Fruit fly (Drosophila melanogaster): ENCODE data around the gene PolA1.

Gene PolA1

dm6 chr3R:21643197-21643596 is 28.4 kb downstream of the PolA1 start (continued):
- TF ChIP-seq dsx (GFP tag; optimal IDR thresholded peaks at IDR 0.05; ENCODE audit: poor library complexity, severe bottlenecking): no peak
- no peak for TF ChIP-seq Smox (GFP tag; optimal IDR thresholded peaks at IDR 0.05)
- TF ChIP-seq Sox15 (GFP tag; optimal IDR thresholded peaks at IDR 0.05): peak; percentile 28
- TF ChIP-seq vri (GFP tag; optimal IDR thresholded peaks at IDR 0.05): no peak
- TF ChIP-seq CG7368 (GFP tag; optimal IDR thresholded peaks at IDR 0.05): no peak
- no peak for TF ChIP-seq CG4318 (GFP tag; optimal IDR thresholded peaks at IDR 0.05)
- peak; percentile 28 for TF ChIP-seq achi (GFP tag; optimal IDR thresholded peaks at IDR 0.05)
- peak; percentile 39 for TF ChIP-seq CG10669 (GFP tag; optimal IDR thresholded peaks at IDR 0.05)
- peak; percentile 54 for TF ChIP-seq acj6 (GFP tag; optimal IDR thresholded peaks at IDR 0.05)
- peak; percentile 41 for TF ChIP-seq CG31627 (GFP tag; optimal IDR thresholded peaks at IDR 0.05)
- TF ChIP-seq topi (GFP tag; optimal IDR thresholded peaks at IDR 0.05): peak; percentile 40
- TF ChIP-seq CG11902 (GFP tag; optimal IDR thresholded peaks at IDR 0.05): no peak
- no peak for TF ChIP-seq CG34406 (GFP tag; optimal IDR thresholded peaks at IDR 0.05)
- TF ChIP-seq Sox102F (GFP tag; optimal IDR thresholded peaks at IDR 0.05): no peak
- no peak for TF ChIP-seq fd85E (GFP tag; optimal IDR thresholded peaks at IDR 0.05)
- TF ChIP-seq Gug (GFP tag; IDR thresholded peaks at IDR 0.05): no peak
- TF ChIP-seq lz (GFP tag; optimal IDR thresholded peaks at IDR 0.05): peak; percentile 21
- TF ChIP-seq ss (GFP tag; optimal IDR thresholded peaks at IDR 0.05): peak; percentile 45 to 50
- TF ChIP-seq CG8319 (GFP tag; optimal IDR thresholded peaks at IDR 0.05): no peak
- no peak for TF ChIP-seq CG11294 (GFP tag; IDR thresholded peaks at IDR 0.05)
- peak; percentile 21 for TF ChIP-seq esn (GFP tag; optimal IDR thresholded peaks at IDR 0.05)
- no peak for TF ChIP-seq cyc (GFP tag; optimal IDR thresholded peaks at IDR 0.05)
- TF ChIP-seq CG32006 (GFP tag; optimal IDR thresholded peaks at IDR 0.05): peak; percentile 51
- peak; percentile 35 for TF ChIP-seq Hr39 (GFP tag; optimal IDR thresholded peaks at IDR 0.05)
- TF ChIP-seq Sox14 (GFP tag; optimal IDR thresholded peaks at IDR 0.05): peak; percentile 40
- TF ChIP-seq CG8632 (GFP tag; optimal IDR thresholded peaks at IDR 0.05): peak; percentile 31
- TF ChIP-seq svp (GFP tag): peak; percentile 86
- TF ChIP-seq CG3032 (tag; optimal IDR thresholded peaks at IDR 0.05): peak; percentile 44
- no peak for TF ChIP-seq CG1621 (tag; optimal IDR thresholded peaks at IDR 0.05)
- TF ChIP-seq eg (GFP tag; IDR thresholded peaks at IDR 0.05): no peak
- peak; percentile 53 for TF ChIP-seq Ets96B (tag; optimal IDR thresholded peaks at IDR 0.05)
- 0 out of 3 replicates have a peak, but pooled peaks have one; percentile 19 for TF ChIP-seq CG8119 (GFP tag; IDR thresholded peaks at IDR 0.05)
- TF ChIP-seq CG6808 (GFP tag; optimal IDR thresholded peaks at IDR 0.05): peak; percentile 41
- peak; percentile 65 for TF ChIP-seq Eip78C (GFP tag)
- no peak for TF ChIP-seq CG6854 (GFP tag; optimal IDR thresholded peaks at IDR 0.05)
- no peak for TF ChIP-seq Hr38 (GFP tag; optimal IDR thresholded peaks at IDR 0.05)
- peak; percentile 1 for TF ChIP-seq CG9139 (GFP tag; optimal IDR thresholded peaks at IDR 0.05)
- TF ChIP-seq net (GFP tag; optimal IDR thresholded peaks at IDR 0.05): peak; percentile 24

DNA sequence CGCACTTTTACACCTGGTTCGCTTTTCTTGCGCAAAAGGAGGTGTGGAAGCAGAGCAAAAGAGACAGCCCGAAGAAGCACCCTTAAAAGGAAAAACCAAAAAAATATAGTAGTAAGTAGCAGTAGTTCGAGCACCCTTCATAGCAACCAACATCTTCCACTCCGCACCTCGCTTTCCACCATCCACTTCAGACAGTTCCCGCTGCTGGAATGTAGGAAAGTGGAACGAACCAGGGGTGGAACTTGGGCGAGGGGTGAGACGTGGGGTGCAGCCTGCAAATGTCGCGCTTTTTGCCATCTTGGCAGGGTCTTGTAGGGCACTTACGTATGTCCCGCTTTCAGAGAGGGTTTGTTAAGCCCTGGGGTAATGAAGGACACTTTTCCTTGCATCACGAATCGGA is 29.2 kb downstream of the PolA1 start:
- TF ChIP-seq CG6163 (GFP tag; IDR thresholded peaks at IDR 0.05) (0 out of 3 replicates have a peak, but pooled peaks have one; percentile 24), Eip93F (GFP tag; optimal IDR thresholded peaks at IDR 0.05) (no peak), CG8119 (GFP tag; IDR thresholded peaks at IDR 0.05) (no peak), Eip78C (GFP tag) (peak; percentile 50), acj6 (GFP tag; optimal IDR thresholded peaks at IDR 0.05) (no peak), CG3032 (tag; optimal IDR thresholded peaks at IDR 0.05) (no peak), Ets21C (GFP tag; optimal IDR thresholded peaks at IDR 0.05) (no peak), CG15336 (GFP tag; IDR thresholded peaks at IDR 0.05) (no peak), Eip75B (GFP tag; optimal IDR thresholded peaks at IDR 0.05) (no peak), pdm3 (GFP tag; optimal IDR thresholded peaks at IDR 0.05) (no peak)
